Fruit fly (Drosophila melanogaster): Measurements from ENCODE around the gene elm.

Gene elm

DNA sequence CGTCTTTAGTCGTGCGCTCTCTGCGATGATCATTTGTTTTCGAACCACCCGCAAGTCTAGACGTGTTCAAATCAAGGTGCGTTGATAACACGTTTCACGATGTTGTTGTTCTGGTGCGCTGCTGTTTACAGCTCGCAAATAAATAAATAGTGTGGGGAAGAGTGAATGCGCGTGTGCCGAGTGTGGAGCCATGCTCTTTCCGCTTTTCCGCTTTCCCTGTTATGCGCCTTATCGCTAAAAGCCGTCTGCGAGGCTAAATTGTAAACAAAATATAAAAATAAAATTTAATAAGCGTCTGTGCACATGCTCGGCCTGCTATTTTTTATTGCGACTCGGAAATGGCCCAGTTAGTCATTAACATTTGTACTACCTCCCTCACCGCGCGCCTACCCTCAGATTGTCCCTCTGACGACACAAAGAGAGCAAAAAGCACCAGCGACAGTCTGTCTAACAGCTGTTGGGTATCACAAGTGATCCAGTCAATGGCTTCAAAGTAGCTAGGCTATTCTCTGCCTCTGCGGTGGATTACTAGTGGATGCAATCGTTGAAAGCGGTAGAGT lies 18.1 kb upstream of the elm start (continued):
- TF ChIP-seq Abd-B (GFP tag; optimal IDR thresholded peaks at IDR 0.05) (no peak), CG2199 (GFP tag; IDR thresholded peaks at IDR 0.05) (peak; percentile 74; the same call in 2 of the 3 replicates), Camta (GFP tag; optimal IDR thresholded peaks at IDR 0.05) (peak; percentile 49), Fer2 (tag; optimal IDR thresholded peaks at IDR 0.05) (peak; percentile 56), CG10267 (tag; optimal IDR thresholded peaks at IDR 0.05) (peak; percentile 44), amos (GFP tag; IDR thresholded peaks at IDR 0.05; ENCODE audit: partially characterized antibody) (no peak; the same call in 1 of the 2 replicates), CG3065 (GFP tag; optimal IDR thresholded peaks at IDR 0.05) (peak; percentile 55), Meics (GFP tag; optimal IDR thresholded peaks at IDR 0.05) (peak; percentile 83), CG32772 (GFP tag; IDR thresholded peaks at IDR 0.05) (no peak), Fer1 (GFP tag; optimal IDR thresholded peaks at IDR 0.05) (peak; percentile 93), CG1647 (GFP tag; optimal IDR thresholded peaks at IDR 0.05) (no peak), Nf-YA (GFP tag; IDR thresholded peaks at IDR 0.05) (peak; percentile 36; the same call in 1 of the 2 replicates), Myb (GFP tag; optimal IDR thresholded peaks at IDR 0.05) (peak; percentile 19), CG7271 (tag; optimal IDR thresholded peaks at IDR 0.05) (peak; percentile 73), E2f1 (GFP tag; IDR thresholded peaks at IDR 0.05) (0 out of 2 replicates have a peak, but pooled peaks have one; percentile 10), CG9932 (GFP tag; IDR thresholded peaks at IDR 0.05) (0 out of 2 replicates have a peak, but pooled peaks have one; percentile 12), CG8388 (GFP tag; optimal IDR thresholded peaks at IDR 0.05) (peak; percentile 40), ac (GFP tag; optimal IDR thresholded peaks at IDR 0.05) (peak; percentile 84), cas (GFP tag; IDR thresholded peaks at IDR 0.05) (no peak), CG7963 (GFP tag; IDR thresholded peaks at IDR 0.05; ENCODE audit: partially characterized antibody) (no peak), CG31365 (tag; optimal IDR thresholded peaks at IDR 0.05) (peak; percentile 87), ATbp (GFP tag; optimal IDR thresholded peaks at IDR 0.05) (peak; percentile 97), HLHmδ (GFP tag; optimal IDR thresholded peaks at IDR 0.05) (peak; percentile 98), bab2 (GFP tag; optimal IDR thresholded peaks at IDR 0.05) (peak; percentile 77), Dbx (GFP tag; IDR thresholded peaks at IDR 0.05) (peak; percentile 52; the same call in 1 of the 3 replicates), tgo (GFP tag; IDR thresholded peaks at IDR 0.05) (no peak), CG18262 (tag; optimal IDR thresholded peaks at IDR 0.05) (peak; percentile 67), CG15514 (GFP tag; optimal IDR thresholded peaks at IDR 0.05) (peak; percentile 72), CG30403 (GFP tag; optimal IDR thresholded peaks at IDR 0.05) (no peak), CG12391 (tag; optimal IDR thresholded peaks at IDR 0.05) (peak; percentile 38), sob (GFP tag; IDR thresholded peaks at IDR 0.05) (peak; percentile 50; the same call in 1 of the 2 replicates), tx (GFP tag; optimal IDR thresholded peaks at IDR 0.05) (no peak), slou (GFP tag; optimal IDR thresholded peaks at IDR 0.05) (no peak), grn (GFP tag; optimal IDR thresholded peaks at IDR 0.05) (peak; percentile 73), wdn (GFP tag; IDR thresholded peaks at IDR 0.05) (0 out of 2 replicates have a peak, but pooled peaks have one; percentile 24), CG3407 (GFP tag; optimal IDR thresholded peaks at IDR 0.05) (peak; percentile 91), pfk (GFP tag; optimal IDR thresholded peaks at IDR 0.05) (peak; percentile 79), emc (GFP tag; optimal IDR thresholded peaks at IDR 0.05) (no peak), pb (GFP tag; optimal IDR thresholded peaks at IDR 0.05) (peak; percentile 4), CG6765 (GFP tag; optimal IDR thresholded peaks at IDR 0.05) (peak; percentile 54), pita (GFP tag; optimal IDR thresholded peaks at IDR 0.05) (no peak), zfh1 (GFP tag; IDR thresholded peaks at IDR 0.05) (no peak), Ssrp (tag; optimal IDR thresholded peaks at IDR 0.05) (no peak), Side (GFP tag; optimal IDR thresholded peaks at IDR 0.05) (peak; percentile 88), CG15696 (tag; optimal IDR thresholded peaks at IDR 0.05) (peak; percentile 80), CG3281 (GFP tag; optimal IDR thresholded peaks at IDR 0.05) (peak; percentile 86), tin (GFP tag; optimal IDR thresholded peaks at IDR 0.05) (peak; percentile 34), bcd (GFP tag; optimal IDR thresholded peaks at IDR 0.05) (peak; percentile 57), CG12659 (GFP tag; optimal IDR thresholded peaks at IDR 0.05) (peak; percentile 84), seq (GFP tag; IDR thresholded peaks at IDR 0.05) (peak; percentile 48; the same call in 1 of the 2 replicates)

Measured in whole organism, embryonic.